Fruit fly (Drosophila melanogaster) whole organism, prepupa: ENCODE results near the gene BthD.

ENCODE experiments used
- CG6276 ChIP-seq: fragments of 200-800 bp; sonication (Bioruptor generic); optimal IDR thresholded peaks from 2 replicates; lab custom pipeline; 2017; ENCODE audit warnings: missing biosample characterization, mild to moderate bottlenecking, missing genetic modification characterization
- CG8119 ChIP-seq: fragments of 200-800 bp; sonication (Bioruptor generic); IDR thresholded peaks from 3 replicates; pipeline ENCODE4 v1.3.6; 2022; ENCODE audit warnings: missing biosample characterization, missing genetic modification characterization
- CG8319 ChIP-seq: fragments of 200-800 bp; sonication (Bioruptor generic); optimal IDR thresholded peaks from 3 replicates; lab custom pipeline; 2016; ENCODE audit warnings: missing biosample characterization, missing genetic modification characterization
- Ets21C ChIP-seq: fragments of 200-800 bp; sonication (Bioruptor generic); optimal IDR thresholded peaks from 3 replicates; lab custom pipeline; 2016; ENCODE audit warnings: missing biosample characterization, missing genetic modification characterization
- Sox102F ChIP-seq: fragments of 200-800 bp; sonication (Bioruptor generic); optimal IDR thresholded peaks from 2 replicates; lab custom pipeline; 2016; ENCODE audit warnings: missing biosample characterization, mild to moderate bottlenecking, missing genetic modification characterization
- lz ChIP-seq: fragments of 200-800 bp; sonication (Bioruptor generic); optimal IDR thresholded peaks from 3 replicates; lab custom pipeline; 2016; ENCODE audit warnings: missing biosample characterization, missing genetic modification characterization

DNA sequence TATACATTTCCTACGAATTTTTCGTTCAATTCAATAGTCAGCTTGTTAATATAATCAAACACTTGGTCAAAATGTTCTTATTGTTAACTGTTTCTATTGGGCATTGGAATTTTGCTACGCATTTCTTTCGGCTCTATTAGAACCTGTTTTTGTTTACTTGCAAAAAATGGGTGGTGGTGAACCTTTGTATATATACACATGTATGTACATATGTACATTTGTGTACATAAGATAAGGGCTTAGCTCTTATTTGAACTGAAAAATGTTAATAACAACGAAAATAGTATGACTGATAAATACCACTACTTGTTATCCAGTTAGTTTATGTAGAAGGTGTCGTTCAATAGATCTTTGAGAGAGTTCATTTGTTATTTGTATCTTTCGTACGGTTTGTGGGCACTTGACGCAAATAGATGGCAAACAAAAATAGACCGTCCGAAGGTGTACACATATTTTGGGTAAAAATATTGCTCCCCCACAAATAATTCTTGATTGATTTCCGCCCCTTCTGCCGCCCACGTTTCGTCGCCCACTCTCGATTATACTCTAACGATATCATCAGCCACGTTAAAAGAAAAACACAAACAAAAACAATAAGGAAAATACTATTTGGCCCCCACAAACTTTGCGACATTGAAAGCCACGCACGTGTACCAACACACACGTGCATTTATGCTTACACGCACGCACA is 14.1 kb downstream of the BthD start:
- TF ChIP-seq CG8119 = no peak
- no peak for TF ChIP-seq CG8319 (GFP tag; lab: Kevin White, UChicago)
- no peak for TF ChIP-seq Ets21C (GFP tag; lab: Kevin White, UChicago)
- TF ChIP-seq CG6276 (GFP tag; lab: Kevin White, UChicago) = no peak
- TF ChIP-seq Sox102F (GFP tag; lab: Kevin White, UChicago) = no peak
- no peak for TF ChIP-seq lz (GFP tag; lab: Kevin White, UChicago)
